Fruit fly (Drosophila melanogaster): ENCODE data around the gene CG34132.
A peak's percentile ranks its signal among the peaks of the same experiment; 100 is the strongest.

The CG34132 gene

dm6 chr2L:7932091-7932769 is 46.9 kb downstream of the CG34132 start (continued):
- TF ChIP-seq CG4854 (GFP tag; optimal IDR thresholded peaks at IDR 0.05) (no peak), cad (GFP tag; optimal IDR thresholded peaks at IDR 0.05) (no peak), Antp (GFP tag; optimal IDR thresholded peaks at IDR 0.05) (no peak), fd96Cb (tag; optimal IDR thresholded peaks at IDR 0.05) (peak; percentile 50), CG10565 (GFP tag; optimal IDR thresholded peaks at IDR 0.05) (no peak), CG17568 (GFP tag; optimal IDR thresholded peaks at IDR 0.05) (peak; percentile 34), Deaf1 (tag; optimal IDR thresholded peaks at IDR 0.05) (peak; percentile 48), ssp (GFP tag; IDR thresholded peaks at IDR 0.05) (peak; percentile 51; the same call in 1 of the 2 replicates), CG6254 (GFP tag; optimal IDR thresholded peaks at IDR 0.05) (peak; percentile 39), CG8478 (optimal IDR thresholded peaks at IDR 0.05) (no peak), CG18262 (tag; optimal IDR thresholded peaks at IDR 0.05) (peak; percentile 53), B-H1 (GFP tag; IDR thresholded peaks at IDR 0.05) (peak; percentile 77), CG6689 (GFP tag; IDR thresholded peaks at IDR 0.05) (peak; percentile 81), Oli (tag; optimal IDR thresholded peaks at IDR 0.05) (peak; percentile 64), lbe (GFP tag; optimal IDR thresholded peaks at IDR 0.05) (peak; percentile 27), CG8924 (tag; optimal IDR thresholded peaks at IDR 0.05) (peak; percentile 60), CG4707 (GFP tag; optimal IDR thresholded peaks at IDR 0.05) (no peak), her (GFP tag; optimal IDR thresholded peaks at IDR 0.05) (no peak), Hand (GFP tag; optimal IDR thresholded peaks at IDR 0.05) (peak; percentile 85), emc (GFP tag; optimal IDR thresholded peaks at IDR 0.05) (no peak), CG30020 (tag; optimal IDR thresholded peaks at IDR 0.05) (no peak), Drgx (GFP tag; IDR thresholded peaks at IDR 0.05) (peak; percentile 59; the same call in 1 of the 2 replicates), Ets65A (GFP tag) (peak; percentile 82), CG30431 (GFP tag; optimal IDR thresholded peaks at IDR 0.05) (no peak), Dp (GFP tag; optimal IDR thresholded peaks at IDR 0.05) (no peak), CG7357 (GFP tag; IDR thresholded peaks at IDR 0.05) (peak; percentile 72; the same call in 2 of the 3 replicates), sim (GFP tag; IDR thresholded peaks at IDR 0.05) (no peak), cas (GFP tag; IDR thresholded peaks at IDR 0.05) (no peak), NfI (GFP tag; optimal IDR thresholded peaks at IDR 0.05) (peak; percentile 55), CG14965 (GFP tag; optimal IDR thresholded peaks at IDR 0.05; ENCODE audit: borderline replicate concordance) (no peak), D (optimal IDR thresholded peaks at IDR 0.05) (no peak), D (GFP tag; optimal IDR thresholded peaks at IDR 0.05) (peak; percentile 16), Bgb (GFP tag; IDR thresholded peaks at IDR 0.05; ENCODE audit: partially characterized antibody) (no peak), Hr39 (optimal IDR thresholded peaks at IDR 0.05) (no peak), CG12299 (tag; optimal IDR thresholded peaks at IDR 0.05) (peak; percentile 50), dati (GFP tag; IDR thresholded peaks at IDR 0.05) (no peak), CG2889 (GFP tag; IDR thresholded peaks at IDR 0.05) (no peak), CG3163 (GFP tag; optimal IDR thresholded peaks at IDR 0.05) (no peak), CG13775 (GFP tag; optimal IDR thresholded peaks at IDR 0.05) (peak; percentile 42), wdn (GFP tag; IDR thresholded peaks at IDR 0.05) (peak; percentile 60), CG4617 (GFP tag; optimal IDR thresholded peaks at IDR 0.05; ENCODE audit: borderline replicate concordance) (no peak), CG15011 (GFP tag; optimal IDR thresholded peaks at IDR 0.05) (peak; percentile 73), CG5245 (GFP tag; optimal IDR thresholded peaks at IDR 0.05) (peak; percentile 35), CG7745 (tag; optimal IDR thresholded peaks at IDR 0.05) (no peak), NFAT (GFP tag; IDR thresholded peaks at IDR 0.05) (peak; percentile 54; the same call in 1 of the 2 replicates), CG13424 (tag; optimal IDR thresholded peaks at IDR 0.05) (peak; percentile 71), z (GFP tag; IDR thresholded peaks at IDR 0.05) (no peak), CrebB (tag; optimal IDR thresholded peaks at IDR 0.05) (peak; percentile 27), otp (GFP tag; IDR thresholded peaks at IDR 0.05) (no peak), CG10654 (GFP tag; optimal IDR thresholded peaks at IDR 0.05) (peak; percentile 19), Hsf (GFP tag; optimal IDR thresholded peaks at IDR 0.05) (peak; percentile 43)

Data from whole organism, embryonic.